Fruit fly (Drosophila melanogaster): ENCODE results near the gene Cyp28c1.

- TF ChIP-seq Myc (optimal IDR thresholded peaks at IDR 0.05) (no peak), h (optimal IDR thresholded peaks at IDR 0.05) (no peak), ttk (optimal IDR thresholded peaks at IDR 0.05) (no peak), insv (optimal IDR thresholded peaks at IDR 0.05) (no peak)
Observed at dm6 chrX:11820284-11821075, 18.9 kb upstream of the Cyp28c1 start.

All from Kc167 (cell line).